Fruit fly (Drosophila melanogaster) whole organism, embryonic: Measurements from ENCODE around the gene Cpr11A.

Experiments
- Atf3 ChIP-seq: fragments of 200-800 bp; sonication (Bioruptor generic); optimal IDR thresholded peaks from 3 replicates; lab custom pipeline; 2016; ENCODE audit warnings: missing biosample characterization, missing genetic modification characterization
- BtbVII ChIP-seq: fragments of 200-800 bp; sonication (Bioruptor generic); optimal IDR thresholded peaks from 3 replicates; lab custom pipeline; 2017; ENCODE audit warnings: missing biosample characterization, mild to moderate bottlenecking, missing genetic modification characterization
- CG10267 ChIP-seq: fragments of 200-800 bp; sonication (Bioruptor generic); optimal IDR thresholded peaks from 2 replicates; lab custom pipeline; 2018; ENCODE audit warnings: missing biosample characterization, mild to moderate bottlenecking, missing genetic modification characterization, moderate library complexity
- CG11398 ChIP-seq: fragments of 200-800 bp; sonication (Bioruptor generic); optimal IDR thresholded peaks from 2 replicates; lab custom pipeline; 2016; ENCODE audit warnings: missing biosample characterization, missing genetic modification characterization
- CG11456 ChIP-seq: fragments of 200-800 bp; sonication (Bioruptor generic); IDR thresholded peaks from 3 replicates; pipeline ENCODE4 v1.3.6; 2022; ENCODE audit warnings: missing biosample characterization, missing genetic modification characterization
- CG11696 ChIP-seq: fragments of 200-800 bp; sonication (Bioruptor generic); IDR thresholded peaks from 2 replicates; pipeline ENCODE4 v1.3.6; 2022; ENCODE audit warnings: missing biosample characterization, missing genetic modification characterization
- CG13624 ChIP-seq: fragments of 200-800 bp; sonication (Bioruptor generic); optimal IDR thresholded peaks from 2 replicates; lab custom pipeline; 2016; ENCODE audit warnings: missing biosample characterization, missing genetic modification characterization
- CG15269 ChIP-seq: fragments of 200-800 bp; sonication (Bioruptor generic); optimal IDR thresholded peaks from 2 replicates; lab custom pipeline; 2018; ENCODE audit warnings: missing biosample characterization, mild to moderate bottlenecking, missing genetic modification characterization, moderate library complexity
- CG1602 ChIP-seq: fragments of 200-800 bp; sonication (Bioruptor generic); optimal IDR thresholded peaks from 3 replicates; lab custom pipeline; 2016; ENCODE audit warnings: missing biosample characterization, missing genetic modification characterization
- CG17912 ChIP-seq: fragments of 200-800 bp; sonication (Bioruptor generic); optimal IDR thresholded peaks from 2 replicates; lab custom pipeline; 2018; ENCODE audit warnings: missing biosample characterization, mild to moderate bottlenecking, missing genetic modification characterization
- CG2678 ChIP-seq: fragments of 200-800 bp; sonication (Bioruptor generic); optimal IDR thresholded peaks from 3 replicates; lab custom pipeline; 2019; ENCODE audit warnings: missing biosample characterization, mild to moderate bottlenecking, missing genetic modification characterization, moderate library complexity
- CG2889 ChIP-seq: fragments of 200-800 bp; sonication (Bioruptor generic); IDR thresholded peaks from 3 replicates; pipeline ENCODE4 v1.3.6; 2022; ENCODE audit warnings: missing biosample characterization, missing genetic modification characterization
- CG31224 ChIP-seq: fragments of 200-800 bp; sonication (Bioruptor generic); IDR thresholded peaks from 2 replicates; pipeline ENCODE4 v1.3.6; 2022; ENCODE audit warnings: missing biosample characterization, missing genetic modification characterization
- CG34376 ChIP-seq: fragments of 200-800 bp; sonication (Bioruptor generic); optimal IDR thresholded peaks from 2 replicates; lab custom pipeline; 2018; ENCODE audit warnings: missing biosample characterization, mild to moderate bottlenecking, missing genetic modification characterization
- CG4424 ChIP-seq: fragments of 200-800 bp; sonication (Bioruptor generic); optimal IDR thresholded peaks from 3 replicates; lab custom pipeline; 2016; ENCODE audit warnings: missing biosample characterization, missing genetic modification characterization
- CG6272 ChIP-seq: fragments of 200-800 bp; sonication (Bioruptor generic); IDR thresholded peaks from 2 replicates; pipeline ENCODE4 v1.3.6; 2022; ENCODE audit warnings: missing biosample characterization, missing genetic modification characterization
- CG7928 ChIP-seq: fragments of 200-800 bp; sonication (Bioruptor generic); optimal IDR thresholded peaks from 2 replicates; lab custom pipeline; 2017; ENCODE audit warnings: missing biosample characterization, mild to moderate bottlenecking, missing genetic modification characterization
- CG8281 ChIP-seq: fragments of 200-800 bp; sonication (Bioruptor generic); optimal IDR thresholded peaks from 2 replicates; lab custom pipeline; 2018; ENCODE audit warnings: missing biosample characterization, mild to moderate bottlenecking, missing genetic modification characterization, moderate library complexity
- CG8359 ChIP-seq: fragments of 200-800 bp; sonication (Bioruptor generic); optimal IDR thresholded peaks from 2 replicates; lab custom pipeline; 2017; ENCODE audit warnings: missing biosample characterization, mild to moderate bottlenecking, missing genetic modification characterization, borderline replicate concordance
- CG9437 ChIP-seq: fragments of 200-800 bp; sonication (Bioruptor generic); optimal IDR thresholded peaks from 2 replicates; lab custom pipeline; 2018; ENCODE audit warnings: missing biosample characterization, mild to moderate bottlenecking, missing genetic modification characterization
- CG9727 ChIP-seq: fragments of 200-800 bp; sonication (Bioruptor generic); optimal IDR thresholded peaks from 3 replicates; lab custom pipeline; 2017; ENCODE audit warnings: missing biosample characterization, mild to moderate bottlenecking, missing genetic modification characterization
- CHES-1-like ChIP-seq: fragments of 200-800 bp; sonication (Bioruptor generic); optimal IDR thresholded peaks from 2 replicates; lab custom pipeline; 2016; ENCODE audit warnings: missing biosample characterization, missing genetic modification characterization
- CrebB ChIP-seq: fragments of 200-800 bp; sonication (Bioruptor generic); optimal IDR thresholded peaks from 3 replicates; lab custom pipeline; 2018; ENCODE audit warnings: missing biosample characterization, mild to moderate bottlenecking, missing genetic modification characterization
- D ChIP-seq, 2 experiments: fragments of 200-800 bp in 1 of 2; fragments of >200 bp in 1 of 2; sonication (Bioruptor generic) in 1 of 2; optimal IDR thresholded peaks; 2 replicates in 1 of 2; 3 replicates in 1 of 2; lab custom pipeline; 2017; ENCODE audit warnings: mild to moderate bottlenecking in 1 of 2, missing biosample characterization in 1 of 2, missing genetic modification characterization in 1 of 2, missing genetic modification reagents in 1 of 2
- Dek ChIP-seq: fragments of 200-800 bp; sonication (Bioruptor generic); optimal IDR thresholded peaks from 3 replicates; lab custom pipeline; 2019; ENCODE audit warnings: missing biosample characterization, mild to moderate bottlenecking, missing genetic modification characterization, moderate library complexity
- Eip74EF ChIP-seq, 2 experiments: fragments of 200-800 bp in 1 of 2; fragments of >200 bp in 1 of 2; sonication (Bioruptor generic) in 1 of 2; optimal IDR thresholded peaks; 2 replicates each; lab custom pipeline; 2017 to 2019; ENCODE audit warnings: missing biosample characterization in 2 of 2, missing genetic modification characterization in 2 of 2, mild to moderate bottlenecking in 1 of 2, moderate library complexity in 1 of 2
- Elba2 ChIP-seq: fragments of 200-800 bp; sonication (Bioruptor generic); optimal IDR thresholded peaks from 3 replicates; lab custom pipeline; 2016; ENCODE audit warnings: missing biosample characterization, missing genetic modification characterization
- Ets97D ChIP-seq: fragments of 200-800 bp; sonication (Bioruptor generic); optimal IDR thresholded peaks from 3 replicates; lab custom pipeline; 2016; ENCODE audit warnings: missing biosample characterization, missing genetic modification characterization
- Fer1 ChIP-seq: fragments of 200-800 bp; sonication (Bioruptor generic); optimal IDR thresholded peaks from 2 replicates; lab custom pipeline; 2017; ENCODE audit warnings: missing biosample characterization, mild to moderate bottlenecking, missing genetic modification characterization
- Fer3 ChIP-seq: fragments of 200-800 bp; sonication (Bioruptor generic); optimal IDR thresholded peaks from 2 replicates; lab custom pipeline; 2018; ENCODE audit warnings: missing biosample characterization, mild to moderate bottlenecking, missing genetic modification characterization, moderate library complexity
- Kr ChIP-seq: fragments of 200-800 bp; sonication (Bioruptor generic); optimal IDR thresholded peaks from 2 replicates; lab custom pipeline; 2017; ENCODE audit warnings: missing biosample characterization, mild to moderate bottlenecking, missing genetic modification characterization
- Mrtf ChIP-seq: fragments of 200-800 bp; sonication (Bioruptor generic); IDR thresholded peaks from 3 replicates; pipeline ENCODE4 v1.3.6; 2022; ENCODE audit warnings: missing biosample characterization, missing genetic modification characterization
- NfI ChIP-seq: fragments of 200-800 bp; sonication (Bioruptor generic); optimal IDR thresholded peaks from 3 replicates; lab custom pipeline; 2018; ENCODE audit warnings: missing biosample characterization, mild to moderate bottlenecking, missing genetic modification characterization, moderate library complexity
- Poxn ChIP-seq: fragments of 200-800 bp; sonication (Bioruptor generic); IDR thresholded peaks from 2 replicates; pipeline ENCODE4 v1.3.6; 2022; ENCODE audit warnings: missing biosample characterization, missing genetic modification characterization
- Scr ChIP-seq: fragments of 200-800 bp; sonication (Bioruptor generic); IDR thresholded peaks from 2 replicates; pipeline ENCODE4 v1.3.6; 2022; ENCODE audit warnings: missing biosample characterization, missing genetic modification characterization; ENCODE audit not compliant: partially characterized antibody
- Xbp1 ChIP-seq: fragments of 200-800 bp; sonication (Bioruptor generic); optimal IDR thresholded peaks from 3 replicates; lab custom pipeline; 2016; ENCODE audit warnings: missing biosample characterization, mild to moderate bottlenecking, missing genetic modification characterization
- ase ChIP-seq: fragments of 200-800 bp; sonication (Bioruptor generic); IDR thresholded peaks from 3 replicates; pipeline ENCODE4 v1.3.6; 2022; ENCODE audit warnings: missing biosample characterization, missing genetic modification characterization
- cad ChIP-seq: fragments of >200 bp; optimal IDR thresholded peaks from 2 replicates; lab custom pipeline; 2017; ENCODE audit warnings: missing biosample characterization, missing genetic modification characterization
- croc ChIP-seq: fragments of 200-800 bp; sonication (Bioruptor generic); conservative IDR thresholded peaks from 3 replicates; pipeline ENCODE4 v1.3.6; 2022; ENCODE audit warnings: missing biosample characterization, missing genetic modification characterization
- emc ChIP-seq: fragments of 200-800 bp; sonication (Bioruptor generic); optimal IDR thresholded peaks from 2 replicates; lab custom pipeline; 2016; ENCODE audit warnings: missing biosample characterization, missing genetic modification characterization
- jing ChIP-seq: fragments of 200-800 bp; sonication (Bioruptor generic); optimal IDR thresholded peaks from 2 replicates; lab custom pipeline; 2018; ENCODE audit warnings: missing biosample characterization, mild to moderate bottlenecking, missing genetic modification characterization
- lab ChIP-seq: fragments of 200-800 bp; sonication (Bioruptor generic); optimal IDR thresholded peaks from 3 replicates; lab custom pipeline; 2017; ENCODE audit warnings: missing biosample characterization, missing genetic modification characterization, mild to moderate bottlenecking, moderate library complexity, missing genetic modification reagents
- lilli ChIP-seq: fragments of 200-800 bp; sonication (Bioruptor generic); optimal IDR thresholded peaks from 3 replicates; lab custom pipeline; 2016; ENCODE audit warnings: missing biosample characterization, missing genetic modification characterization
- pho ChIP-seq: fragments of 200-800 bp; sonication (Bioruptor generic); optimal IDR thresholded peaks from 2 replicates; lab custom pipeline; 2016; ENCODE audit warnings: missing biosample characterization, missing genetic modification characterization
- slou ChIP-seq: fragments of 200-800 bp; sonication (Bioruptor generic); optimal IDR thresholded peaks from 3 replicates; lab custom pipeline; 2016; ENCODE audit warnings: missing biosample characterization, missing genetic modification characterization
- tna ChIP-seq: fragments of 200-800 bp; sonication (Bioruptor generic); IDR thresholded peaks from 2 replicates; pipeline ENCODE4 v1.3.6; 2022; ENCODE audit warnings: missing biosample characterization, missing genetic modification characterization; ENCODE audit not compliant: partially characterized antibody
- wdn ChIP-seq: fragments of 200-800 bp; sonication (Bioruptor generic); IDR thresholded peaks from 2 replicates; pipeline ENCODE4 v1.3.6; 2022; ENCODE audit warnings: missing biosample characterization, missing genetic modification characterization
- wek ChIP-seq: fragments of 200-800 bp; sonication (Bioruptor generic); optimal IDR thresholded peaks from 3 replicates; lab custom pipeline; 2018; ENCODE audit warnings: missing biosample characterization, mild to moderate bottlenecking, missing genetic modification characterization, moderate library complexity

Gene Cpr11A

DNA sequence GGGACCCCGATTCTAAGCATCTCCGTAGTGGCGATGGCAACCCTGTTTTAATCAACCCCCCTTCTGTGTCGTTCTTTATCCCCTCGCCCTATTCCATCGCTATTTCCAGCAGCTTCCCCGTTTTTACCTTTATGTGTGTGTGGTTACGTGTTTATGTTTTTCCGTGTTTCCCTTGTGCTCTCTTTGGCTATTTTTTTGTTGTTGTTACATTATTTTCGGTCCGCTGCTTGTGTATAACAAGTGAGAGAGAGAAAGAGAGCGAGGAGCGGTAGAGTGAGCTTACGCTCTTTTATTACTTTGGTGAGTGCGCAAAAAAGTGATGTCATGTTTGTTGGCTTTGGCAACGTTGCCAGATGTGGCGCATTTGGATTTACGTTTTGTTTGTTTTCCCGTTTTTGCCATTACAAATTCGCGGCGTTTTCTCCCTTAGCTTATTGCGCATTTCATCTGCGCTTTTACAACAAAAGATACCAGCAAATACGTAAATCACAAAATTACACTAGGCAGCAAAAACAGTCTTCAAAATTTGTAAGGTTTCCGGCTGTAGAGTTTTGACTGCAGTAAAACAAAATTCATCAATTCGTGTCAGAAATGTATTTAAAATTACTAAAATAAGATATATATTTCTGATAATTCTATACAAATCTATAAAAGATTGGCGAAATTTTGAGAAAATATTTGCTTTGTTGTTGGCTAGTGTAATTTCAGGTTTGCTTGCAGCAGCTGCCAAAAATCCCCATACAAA is 16.4 kb upstream of the Cpr11A start (continued):
- no peak for TF ChIP-seq CrebB (tag; lab: Kevin White, UChicago)
- TF ChIP-seq CG10267: peak; percentile 10
- TF ChIP-seq Scr (GFP tag; lab: Robert Waterston, UW): no peak
- peak; percentile 67 for TF ChIP-seq CG9727 (GFP tag; lab: Kevin White, UChicago)
- peak; percentile 17 for TF ChIP-seq CG34376 (GFP tag; lab: Kevin White, UChicago)
- peak; percentile 74 for TF ChIP-seq wdn (GFP tag; lab: Robert Waterston, UW)
- TF ChIP-seq cad (GFP tag; lab: Kevin White, UChicago): no peak
- TF ChIP-seq CG11696 (GFP tag; lab: Robert Waterston, UW): no peak
- no peak for TF ChIP-seq jing
- peak; percentile 2 for TF ChIP-seq CG1602 (GFP tag; lab: Kevin White, UChicago)
- TF ChIP-seq Ets97D (GFP tag; lab: Kevin White, UChicago): no peak
- no peak for TF ChIP-seq Xbp1 (GFP tag; lab: Kevin White, UChicago)
- TF ChIP-seq CG7928 (GFP tag; lab: Kevin White, UChicago): peak; percentile 14
- TF ChIP-seq CG9437 (GFP tag; lab: Kevin White, UChicago): peak; percentile 39
- TF ChIP-seq CG11398 (GFP tag; lab: Kevin White, UChicago): no peak
- TF ChIP-seq Elba2 (GFP tag; lab: Kevin White, UChicago): no peak
- peak; percentile 62; the same call in 2 of the 3 replicates for TF ChIP-seq Mrtf (GFP tag; lab: Robert Waterston, UW)
- peak; percentile 58 for TF ChIP-seq Poxn (GFP tag; lab: Robert Waterston, UW)
- TF ChIP-seq tna (GFP tag; lab: Robert Waterston, UW): no peak
- peak; percentile 48 for TF ChIP-seq CG13624 (GFP tag; lab: Kevin White, UChicago)
- TF ChIP-seq CHES-1-like (GFP tag; lab: Kevin White, UChicago): no peak
- TF ChIP-seq wek (GFP tag; lab: Kevin White, UChicago): no peak
- TF ChIP-seq Dek (tag; lab: Kevin White, UChicago): peak; percentile 27
- peak; percentile 29 for TF ChIP-seq CG8359
- peak; percentile 53 for TF ChIP-seq CG15269 (tag; lab: Kevin White, UChicago)
- peak; percentile 68 for TF ChIP-seq Atf3 (GFP tag; lab: Kevin White, UChicago)
- no peak for TF ChIP-seq D (optimal IDR thresholded peaks at IDR 0.05; lab: Kevin White, UChicago)
- TF ChIP-seq D (GFP tag; optimal IDR thresholded peaks at IDR 0.05; lab: Kevin White, UChicago): peak; percentile 25
- TF ChIP-seq Fer3 (tag; lab: Kevin White, UChicago): peak; percentile 72
- TF ChIP-seq emc (GFP tag; lab: Kevin White, UChicago): no peak
- peak; percentile 83 for TF ChIP-seq CG2678 (tag; lab: Kevin White, UChicago)
- peak; percentile 75 for TF ChIP-seq CG11456 (GFP tag; lab: Robert Waterston, UW)
- 0 out of 3 replicates have a peak, but pooled peaks have one; percentile 17 for TF ChIP-seq croc (GFP tag; lab: Robert Waterston, UW)
- peak in 1 of 2 experiments; percentile 10 for TF ChIP-seq Eip74EF (GFP tag; optimal IDR thresholded peaks at IDR 0.05; lab: Kevin White, UChicago)
- TF ChIP-seq lilli (GFP tag; lab: Kevin White, UChicago): peak; percentile 32
- no peak for TF ChIP-seq Kr
- peak; percentile 71 for TF ChIP-seq NfI (GFP tag; lab: Kevin White, UChicago)
- TF ChIP-seq pho (GFP tag; lab: Kevin White, UChicago): no peak
- TF ChIP-seq CG17912: no peak
- peak; percentile 30 for TF ChIP-seq CG8281 (tag; lab: Kevin White, UChicago)
- TF ChIP-seq CG2889 (GFP tag; lab: Robert Waterston, UW): peak; percentile 70; the same call in 2 of the 3 replicates
- TF ChIP-seq lab: peak; percentile 69
- TF ChIP-seq CG4424: peak; percentile 24
- TF ChIP-seq ase: no peak
- TF ChIP-seq slou: no peak
- peak; percentile 17; the same call in 1 of the 2 replicates for TF ChIP-seq CG6272
- TF ChIP-seq Fer1: peak; percentile 56
- peak; percentile 47 for TF ChIP-seq CG31224
- TF ChIP-seq BtbVII (GFP tag; lab: Kevin White, UChicago): peak; percentile 52
